Worm (Caenorhabditis elegans) whole organism, L2 larva: ENCODE measurements around the gene sbds-1.

Source experiments
- C34F6.9 ChIP-seq: fragments of 150-350 bp; optimal IDR thresholded peaks from 2 replicates; lab custom pipeline; 2014; ENCODE audit warnings: missing biosample characterization, missing genetic modification characterization
- F13H6.1 ChIP-seq: sonication (generic microtip); optimal IDR thresholded peaks from 2 replicates; lab custom pipeline; 2016; ENCODE audit warnings: missing genetic modification characterization, missing compliant biosample characterization
- R02D3.7 ChIP-seq: fragments of 150-350 bp; optimal IDR thresholded peaks from 2 replicates; lab custom pipeline; 2014; ENCODE audit warnings: missing biosample characterization, missing genetic modification characterization
- Y55F3AM.14 ChIP-seq: fragments of 200-800 bp; sonication (Bioruptor generic); optimal IDR thresholded peaks from 2 replicates; lab custom pipeline; 2018; ENCODE audit warnings: mild to moderate bottlenecking, missing genetic modification characterization, missing compliant biosample characterization
- ZK546.5 ChIP-seq: sonication (generic microtip); optimal IDR thresholded peaks from 2 replicates; lab custom pipeline; 2017; ENCODE audit warnings: missing biosample characterization, missing genetic modification characterization
- alr-1 ChIP-seq: fragments of 150-350 bp; optimal IDR thresholded peaks from 2 replicates; lab custom pipeline; 2014; ENCODE audit warnings: missing biosample characterization, missing genetic modification characterization
- aly-2 ChIP-seq: fragments of 150-350 bp; optimal IDR thresholded peaks from 2 replicates; lab custom pipeline; 2014; ENCODE audit warnings: missing biosample characterization, missing genetic modification characterization
- ama-1 ChIP-seq: fragments of 150-350 bp; optimal IDR thresholded peaks from 2 replicates; lab custom pipeline; 2018; ENCODE audit warnings: inconsistent platforms
- blmp-1 ChIP-seq: sonication (generic microtip); optimal IDR thresholded peaks from 2 replicates; lab custom pipeline; 2017; ENCODE audit warnings: missing genetic modification characterization, mild to moderate bottlenecking, missing compliant biosample characterization, antibody characterized with exemption, moderate library complexity; ENCODE audit not compliant: insufficient read depth
- ceh-82 ChIP-seq: fragments of 150-350 bp; optimal IDR thresholded peaks from 2 replicates; lab custom pipeline; 2014; ENCODE audit warnings: missing biosample characterization, missing genetic modification characterization
- crh-2 ChIP-seq: sonication (generic microtip); optimal IDR thresholded peaks from 2 replicates; lab custom pipeline; 2017; ENCODE audit warnings: missing biosample characterization, missing genetic modification characterization
- dmd-4 ChIP-seq: sonication (generic microtip); optimal IDR thresholded peaks from 2 replicates; lab custom pipeline; 2017; ENCODE audit warnings: missing biosample characterization, missing genetic modification characterization
- egl-27 ChIP-seq: sonication (generic microtip); optimal IDR thresholded peaks from 3 replicates; lab custom pipeline; 2017; ENCODE audit warnings: missing biosample characterization, missing genetic modification reagents, missing genetic modification characterization
- elt-1 ChIP-seq: fragments of 150-350 bp; optimal IDR thresholded peaks from 2 replicates; lab custom pipeline; 2014; ENCODE audit warnings: missing biosample characterization, missing genetic modification characterization
- elt-3 ChIP-seq: sonication (generic microtip); optimal IDR thresholded peaks from 2 replicates; lab custom pipeline; 2017; ENCODE audit warnings: missing biosample characterization, missing genetic modification characterization
- fos-1 ChIP-seq: fragments of 150-350 bp; optimal IDR thresholded peaks from 2 replicates; lab custom pipeline; 2014; ENCODE audit warnings: missing biosample characterization, missing genetic modification characterization
- gmeb-1 ChIP-seq: fragments of 150-350 bp; optimal IDR thresholded peaks from 2 replicates; lab custom pipeline; 2014; ENCODE audit warnings: missing biosample characterization, missing genetic modification characterization
- lin-13 ChIP-seq: fragments of 150-350 bp; optimal IDR thresholded peaks from 2 replicates; lab custom pipeline; 2014; ENCODE audit warnings: missing biosample characterization, missing genetic modification reagents, missing genetic modification characterization
- lin-39 ChIP-seq: fragments of 150-350 bp; optimal IDR thresholded peaks from 2 replicates; lab custom pipeline; 2014; ENCODE audit warnings: missing biosample characterization, missing genetic modification reagents, missing genetic modification characterization
- lsy-2 ChIP-seq, 2 experiments: fragments of 150-350 bp in 1 of 2; sonication (generic microtip) in 1 of 2; optimal IDR thresholded peaks; 2 replicates each; lab custom pipeline; 2014 to 2017; ENCODE audit warnings: missing biosample characterization in 2 of 2, missing genetic modification characterization in 2 of 2
- mab-5 ChIP-seq: fragments of 150-350 bp; optimal IDR thresholded peaks from 2 replicates; lab custom pipeline; 2014; ENCODE audit warnings: missing biosample characterization, missing genetic modification characterization
- mbf-1 ChIP-seq: sonication (generic microtip); optimal IDR thresholded peaks from 2 replicates; lab custom pipeline; 2017; ENCODE audit warnings: missing biosample characterization, missing genetic modification characterization
- mdl-1 ChIP-seq, 2 experiments: fragments of 150-350 bp in 1 of 2; sonication (generic microtip) in 1 of 2; optimal IDR thresholded peaks; 2 replicates each; lab custom pipeline; 2017; ENCODE audit warnings: missing biosample characterization in 2 of 2, missing genetic modification characterization in 2 of 2
- nhr-10 ChIP-seq: sonication (generic microtip); optimal IDR thresholded peaks from 2 replicates; lab custom pipeline; 2017; ENCODE audit warnings: missing biosample characterization, missing genetic modification characterization
- nhr-12 ChIP-seq: fragments of 150-350 bp; optimal IDR thresholded peaks from 2 replicates; lab custom pipeline; 2014; ENCODE audit warnings: missing biosample characterization, missing genetic modification characterization
- nhr-129 ChIP-seq: fragments of 150-350 bp; optimal IDR thresholded peaks from 2 replicates; lab custom pipeline; 2014; ENCODE audit warnings: missing biosample characterization, missing genetic modification characterization
- nhr-21 ChIP-seq: fragments of 150-350 bp; optimal IDR thresholded peaks from 2 replicates; lab custom pipeline; 2014; ENCODE audit warnings: missing biosample characterization, missing genetic modification characterization
- nhr-23 ChIP-seq: fragments of 150-350 bp; optimal IDR thresholded peaks from 2 replicates; lab custom pipeline; 2014; ENCODE audit warnings: missing biosample characterization, missing genetic modification reagents, missing genetic modification characterization
- nhr-237 ChIP-seq: fragments of 150-350 bp; optimal IDR thresholded peaks from 2 replicates; lab custom pipeline; 2014; ENCODE audit warnings: missing biosample characterization, missing genetic modification characterization
- nhr-25 ChIP-seq: fragments of 150-350 bp; sonication (generic microtip); optimal IDR thresholded peaks from 3 replicates; lab custom pipeline; 2014; ENCODE audit warnings: missing biosample characterization, missing genetic modification characterization
- nhr-6 ChIP-seq: fragments of 150-350 bp; optimal IDR thresholded peaks from 2 replicates; lab custom pipeline; 2014; ENCODE audit warnings: missing biosample characterization, missing genetic modification characterization
- nhr-77 ChIP-seq: fragments of 150-350 bp; optimal IDR thresholded peaks from 2 replicates; lab custom pipeline; 2014; ENCODE audit warnings: missing biosample characterization, missing genetic modification characterization
- peb-1 ChIP-seq: fragments of 150-350 bp; optimal IDR thresholded peaks from 2 replicates; lab custom pipeline; 2014; ENCODE audit warnings: missing biosample characterization, missing genetic modification characterization
- sem-4 ChIP-seq: fragments of 150-350 bp; optimal IDR thresholded peaks from 2 replicates; lab custom pipeline; 2014; ENCODE audit warnings: missing biosample characterization, missing genetic modification reagents, missing genetic modification characterization
- sma-3 ChIP-seq: sonication (generic microtip); optimal IDR thresholded peaks from 2 replicates; lab custom pipeline; 2016; ENCODE audit warnings: missing genetic modification reagents, missing genetic modification characterization, missing compliant biosample characterization
- sma-9 ChIP-seq, 2 experiments: fragments of 150-350 bp in 1 of 2; sonication (generic microtip) in 1 of 2; optimal IDR thresholded peaks; 2 replicates each; lab custom pipeline; 2014 to 2016; ENCODE audit warnings: missing genetic modification characterization in 2 of 2, mild to moderate bottlenecking in 1 of 2, missing biosample characterization in 1 of 2, missing compliant biosample characterization in 1 of 2, missing genetic modification reagents in 1 of 2, moderate library complexity in 1 of 2
- snpc-4 ChIP-seq: fragments of 150-350 bp; optimal IDR thresholded peaks from 2 replicates; lab custom pipeline; 2014; ENCODE audit warnings: missing biosample characterization, missing genetic modification characterization
- unc-39 ChIP-seq: fragments of 150-350 bp; optimal IDR thresholded peaks from 2 replicates; lab custom pipeline; 2014; ENCODE audit warnings: missing biosample characterization, missing genetic modification characterization
- unc-55 ChIP-seq: fragments of 150-350 bp; sonication (generic microtip); optimal IDR thresholded peaks from 3 replicates; lab custom pipeline; 2014; ENCODE audit warnings: missing biosample characterization, missing genetic modification reagents, missing genetic modification characterization
- unc-62 ChIP-seq: fragments of 150-350 bp; optimal IDR thresholded peaks from 2 replicates; lab custom pipeline; 2014; ENCODE audit warnings: missing biosample characterization, missing genetic modification reagents, missing genetic modification characterization
- zag-1 ChIP-seq: fragments of 150-350 bp; optimal IDR thresholded peaks from 2 replicates; lab custom pipeline; 2014; ENCODE audit warnings: missing biosample characterization, missing genetic modification characterization
- ztf-1 ChIP-seq: fragments of 200-800 bp; sonication (Bioruptor generic); conservative IDR thresholded peaks from 2 replicates; pipeline ENCODE4 v1.3.6; 2022; ENCODE audit warnings: missing genetic modification characterization, missing compliant biosample characterization
- ztf-11 ChIP-seq: sonication (generic microtip); optimal IDR thresholded peaks from 2 replicates; lab custom pipeline; 2017; ENCODE audit warnings: missing biosample characterization, missing genetic modification characterization

The sbds-1 gene

DNA sequence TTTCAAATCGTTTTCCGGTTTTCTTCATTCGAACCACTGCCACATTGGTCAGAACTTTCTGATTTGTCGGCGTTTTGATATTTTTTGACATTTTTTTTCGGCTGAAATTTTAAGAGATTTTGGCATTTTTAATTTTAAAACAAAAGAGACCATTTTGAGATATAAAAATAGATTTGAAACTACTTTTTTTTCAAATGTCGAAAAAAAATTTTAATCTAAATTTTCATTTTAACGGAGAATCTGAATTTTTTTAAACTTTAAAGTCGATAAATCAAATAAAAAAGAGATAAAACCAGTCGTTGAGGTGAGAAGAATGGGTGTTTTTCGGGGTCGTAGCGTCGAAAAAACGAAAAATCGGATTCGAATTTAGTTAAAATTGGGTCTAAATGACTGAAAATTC lies at the start of gene sbds-1:
sbds-1 (minus strand) TSS at position 101 of the 400 bp plus-strand sequence.
- TF ChIP-seq ZK546.5 (tag; lab: Kevin White, UChicago) = no peak
- no peak for TF ChIP-seq nhr-77 (tag; lab: Kevin White, UChicago)
- TF ChIP-seq blmp-1 = no peak
- no peak for TF ChIP-seq unc-39 (tag; lab: Kevin White, UChicago)
- TF ChIP-seq mbf-1 (tag; lab: Kevin White, UChicago) = no peak
- TF ChIP-seq ama-1 (lab: Kevin White, UChicago) = no peak
- no peak for TF ChIP-seq elt-3 (tag; lab: Kevin White, UChicago)
- TF ChIP-seq ztf-1 (GFP tag; lab: Robert Waterston, UW) = no peak
- no peak for TF ChIP-seq F13H6.1 (tag; lab: Kevin White, UChicago)

ce11 chrIII:683318-683717 lies 45.1 kb upstream of the sbds-1 start, which contains the start of gene W02B3.4:
TSS of gene W02B3.4 (minus strand) at chrIII:683418.
- TF ChIP-seq nhr-129 (tag; lab: Kevin White, UChicago) (no peak), mbf-1 (tag; lab: Kevin White, UChicago) (no peak), ceh-82 (no peak), elt-1 (tag; lab: Kevin White, UChicago) (no peak), ztf-1 (GFP tag; lab: Robert Waterston, UW) (no peak), nhr-25 (tag; lab: Kevin White, UChicago) (no peak)
- TF ChIP-seq, all 48 proteins: peak for 0

ce11 chrIII:675822-676221 lies 37.6 kb upstream of the sbds-1 start, which contains the start of gene grk-2:
TSS of gene grk-2 (plus strand) at chrIII:676122.
- no peak for TF ChIP-seq fos-1 (tag; lab: Kevin White, UChicago)
- no peak for TF ChIP-seq nhr-6 (tag; lab: Kevin White, UChicago)
- TF ChIP-seq egl-27 (tag; lab: Kevin White, UChicago) = no peak
- no peak for TF ChIP-seq nhr-237 (tag; lab: Kevin White, UChicago)
- TF ChIP-seq lsy-2 (tag; optimal IDR thresholded peaks at IDR 0.05; lab: Kevin White, UChicago) = no peak
- no peak for TF ChIP-seq crh-2
- TF ChIP-seq F13H6.1 (tag; lab: Kevin White, UChicago) = no peak
- TF ChIP-seq nhr-21 (tag; lab: Kevin White, UChicago) = no peak
- TF ChIP-seq unc-55 (GFP tag; lab: Kevin White, UChicago) = no peak
- TF ChIP-seq zag-1 (tag; lab: Kevin White, UChicago) = no peak
- no peak for TF ChIP-seq lin-13

ce11 chrIII:675413-675812 lies 37.2 kb upstream of the sbds-1 start:
- TF ChIP-seq F13H6.1 (tag; lab: Kevin White, UChicago) (peak; percentile 21), ztf-1 (GFP tag; lab: Robert Waterston, UW) (no peak), gmeb-1 (tag; lab: Kevin White, UChicago) (no peak), C34F6.9 (tag; lab: Kevin White, UChicago) (peak; percentile 60), sem-4 (tag; lab: Kevin White, UChicago) (no peak), unc-55 (GFP tag; lab: Kevin White, UChicago) (peak; percentile 27), lsy-2 (tag; optimal IDR thresholded peaks at IDR 0.05; lab: Kevin White, UChicago) (peak in 1 of 2 experiments; percentile 20), mab-5 (no peak)

DNA sequence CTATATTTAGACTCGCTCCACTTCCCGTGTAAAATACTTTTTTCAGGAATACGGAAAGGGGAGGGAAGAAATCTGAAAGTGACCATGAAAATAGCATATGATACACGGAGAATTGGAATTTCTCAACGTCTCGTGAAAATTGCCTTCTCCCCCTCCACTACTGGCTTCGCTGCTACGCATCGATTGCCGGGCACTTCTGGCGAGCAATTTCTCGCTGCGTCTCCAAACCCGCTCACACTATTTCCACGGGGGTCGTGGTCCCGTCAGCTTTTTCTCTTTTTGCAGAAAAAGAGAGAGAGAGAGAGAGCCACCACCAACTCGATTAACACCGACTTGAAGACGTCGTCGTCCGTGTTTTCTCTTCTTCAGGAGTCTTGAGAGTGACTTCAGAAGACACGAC lies 32.8 kb upstream of the sbds-1 start:
- TF ChIP-seq ZK546.5 (tag; lab: Kevin White, UChicago) (no peak), unc-62 (GFP tag; lab: Kevin White, UChicago) (no peak), mbf-1 (tag; lab: Kevin White, UChicago) (no peak), nhr-237 (tag; lab: Kevin White, UChicago) (no peak), nhr-23 (tag; lab: Kevin White, UChicago) (no peak), sem-4 (tag; lab: Kevin White, UChicago) (no peak), sma-3 (GFP tag; lab: Kevin White, UChicago) (no peak), dmd-4 (tag; lab: Kevin White, UChicago) (no peak), unc-39 (tag; lab: Kevin White, UChicago) (no peak), nhr-25 (tag; lab: Kevin White, UChicago) (no peak), lin-13 (peak; percentile 22), blmp-1 (no peak), mab-5 (peak; percentile 14), ztf-11 (tag; lab: Kevin White, UChicago) (no peak), nhr-10 (tag; lab: Kevin White, UChicago) (no peak), lin-39 (no peak), nhr-12 (no peak), aly-2 (no peak), Y55F3AM.14 (peak; percentile 34), snpc-4 (tag; lab: Kevin White, UChicago) (no peak), sma-9 (GFP tag; optimal IDR thresholded peaks at IDR 0.05; lab: Kevin White, UChicago) (peak; percentile 46), sma-9 (tag; optimal IDR thresholded peaks at IDR 0.05; lab: Kevin White, UChicago) (no peak), ztf-1 (GFP tag; lab: Robert Waterston, UW) (no peak), egl-27 (tag; lab: Kevin White, UChicago) (peak; percentile 58), mdl-1 (tag; optimal IDR thresholded peaks at IDR 0.05; lab: Kevin White, UChicago) (peak; percentile 1 to 69), C34F6.9 (tag; lab: Kevin White, UChicago) (peak; percentile 73), elt-1 (tag; lab: Kevin White, UChicago) (no peak), alr-1 (tag; lab: Kevin White, UChicago) (no peak), peb-1 (no peak), R02D3.7 (tag; lab: Kevin White, UChicago) (no peak), elt-3 (tag; lab: Kevin White, UChicago) (no peak), gmeb-1 (tag; lab: Kevin White, UChicago) (no peak)
